Worm (Caenorhabditis elegans): Measurements from ENCODE around the gene ZK1010.5.
A peak's percentile ranks its signal among the peaks of the same experiment; 100 is the strongest.

The ZK1010.5 gene

ce11 chrIII:13015754-13016317, 28.5 kb upstream of the ZK1010.5 start (continued):
- TF ChIP-seq dox-1 (GFP tag; IDR thresholded peaks at IDR 0.05) (peak; percentile 74), hmg-1.2 (GFP tag; IDR thresholded peaks at IDR 0.05) (peak; percentile 62), tbp1 (GFP tag; optimal IDR thresholded peaks at IDR 0.05) (peak; percentile 92)

ce11 chrIII:13013912-13014311, 26.6 kb upstream of the ZK1010.5 start:
- TF ChIP-seq snpc-1.1 (tag; optimal IDR thresholded peaks at IDR 0.05; ENCODE audit: insufficient read depth) (no peak), ztf-25 (GFP tag; IDR thresholded peaks at IDR 0.05) (no peak), tbx-9 (tag; optimal IDR thresholded peaks at IDR 0.05; ENCODE audit: borderline replicate concordance) (no peak), aptf-2 (GFP tag; conservative IDR thresholded peaks at IDR 0.05) (no peak), zfh-2 (GFP tag; conservative IDR thresholded peaks at IDR 0.05) (no peak), ztf-18 (tag; optimal IDR thresholded peaks at IDR 0.05) (no peak), rpc-1 (optimal IDR thresholded peaks at IDR 0.05) (no peak), rpc-1 (tag; optimal IDR thresholded peaks at IDR 0.05) (no peak), madf-6 (GFP tag; IDR thresholded peaks at IDR 0.05) (no peak), Y67H2A.10 (GFP tag; conservative IDR thresholded peaks at IDR 0.05) (no peak), ets-4 (GFP tag; optimal IDR thresholded peaks at IDR 0.05) (no peak), attf-5 (GFP tag; optimal IDR thresholded peaks at IDR 0.05) (no peak), hmg-20 (GFP tag; IDR thresholded peaks at IDR 0.05) (no peak), snpc-3.4 (tag; optimal IDR thresholded peaks at IDR 0.05) (no peak), pha-4 (tag; optimal IDR thresholded peaks at IDR 0.05) (no peak), F37B4.10 (GFP tag; IDR thresholded peaks at IDR 0.05) (no peak), F33H1.4 (GFP tag; IDR thresholded peaks at IDR 0.05) (no peak)

- TF ChIP-seq attf-5 (GFP tag; optimal IDR thresholded peaks at IDR 0.05) (no peak), sdz-38 (tag; optimal IDR thresholded peaks at IDR 0.05) (no peak), cebp-2 (GFP tag; IDR thresholded peaks at IDR 0.05) (no peak), somi-1 (GFP tag; optimal IDR thresholded peaks at IDR 0.05) (no peak), lir-1 (GFP tag; conservative IDR thresholded peaks at IDR 0.05) (no peak), ceh-79 (tag; optimal IDR thresholded peaks at IDR 0.05) (no peak), unc-62 (GFP tag; optimal IDR thresholded peaks at IDR 0.05) (no peak)
Measured at ce11 chrIII:13011927-13012326, 24.6 kb upstream of the ZK1010.5 start.

- TF ChIP-seq ztf-28 (GFP tag; IDR thresholded peaks at IDR 0.05) (no peak), ztf-18 (tag; optimal IDR thresholded peaks at IDR 0.05) (no peak), F57A8.1 (GFP tag; optimal IDR thresholded peaks at IDR 0.05) (no peak), B0019.2 (GFP tag; conservative IDR thresholded peaks at IDR 0.05) (no peak), cebp-2 (GFP tag; IDR thresholded peaks at IDR 0.05) (no peak), ccch-3 (GFP tag; optimal IDR thresholded peaks at IDR 0.05) (no peak)
Measured at ce11 chrIII:13005161-13005560, 17.8 kb upstream of the ZK1010.5 start, which contains the start of gene snf-7. Gene snf-7 (plus strand): TSS chrIII:13005461.

- TF ChIP-seq him-1 (tag; optimal IDR thresholded peaks at IDR 0.05) (no peak), lin-26 (GFP tag; IDR thresholded peaks at IDR 0.05) (0 out of 2 replicates have a peak, but pooled peaks have one; percentile 26)
Measured at ce11 chrIII:13004316-13004715, 17.0 kb upstream of the ZK1010.5 start.

Data from whole organism, young adult.